Fruit fly (Drosophila melanogaster) whole organism, embryonic: Measurements from ENCODE around the gene CG43401.
A peak's percentile ranks its signal among the peaks of the same experiment; 100 is the strongest.

Experiments
- CG11085 ChIP-seq: fragments of 200-800 bp; sonication (Bioruptor generic); IDR thresholded peaks from 2 replicates; pipeline ENCODE4 v1.3.6; 2022; ENCODE audit warnings: missing biosample characterization, missing genetic modification characterization
- CG11093 ChIP-seq: fragments of 200-800 bp; sonication (Bioruptor generic); IDR thresholded peaks from 3 replicates; pipeline ENCODE4 v1.3.6; 2022; ENCODE audit warnings: missing biosample characterization, missing genetic modification characterization
- CG11398 ChIP-seq: fragments of 200-800 bp; sonication (Bioruptor generic); optimal IDR thresholded peaks from 2 replicates; lab custom pipeline; 2016; ENCODE audit warnings: missing biosample characterization, missing genetic modification characterization
- CG11504 ChIP-seq: fragments of 200-800 bp; sonication (Bioruptor generic); optimal IDR thresholded peaks from 3 replicates; lab custom pipeline; 2019; ENCODE audit warnings: missing biosample characterization, mild to moderate bottlenecking, missing genetic modification characterization, moderate library complexity
- CG12071 ChIP-seq: fragments of 200-800 bp; sonication (Bioruptor generic); optimal IDR thresholded peaks from 3 replicates; lab custom pipeline; 2018; ENCODE audit warnings: missing biosample characterization, mild to moderate bottlenecking, missing genetic modification characterization
- CG12104 ChIP-seq: fragments of 200-800 bp; sonication (Bioruptor generic); optimal IDR thresholded peaks from 3 replicates; lab custom pipeline; 2016; ENCODE audit warnings: missing biosample characterization, missing genetic modification characterization
- CG12299 ChIP-seq: fragments of 200-800 bp; sonication (Bioruptor generic); optimal IDR thresholded peaks from 2 replicates; lab custom pipeline; 2018; ENCODE audit warnings: missing biosample characterization, mild to moderate bottlenecking, missing genetic modification characterization
- CG1233 ChIP-seq: fragments of 200-800 bp; sonication (Bioruptor generic); optimal IDR thresholded peaks from 4 replicates; lab custom pipeline; 2018; ENCODE audit warnings: missing biosample characterization, mild to moderate bottlenecking, missing genetic modification characterization
- CG13123 ChIP-seq: fragments of 200-800 bp; sonication (Bioruptor generic); optimal IDR thresholded peaks from 2 replicates; lab custom pipeline; 2016; ENCODE audit warnings: missing biosample characterization, missing genetic modification characterization
- CG14441 ChIP-seq: fragments of 200-800 bp; sonication (Bioruptor generic); IDR thresholded peaks from 2 replicates; pipeline ENCODE4 v1.3.6; 2022; ENCODE audit warnings: missing biosample characterization, missing genetic modification characterization
- CG2120 ChIP-seq: fragments of 200-800 bp; sonication (Bioruptor generic); optimal IDR thresholded peaks from 3 replicates; lab custom pipeline; 2016; ENCODE audit warnings: missing biosample characterization, missing genetic modification characterization
- CG2889 ChIP-seq: fragments of 200-800 bp; sonication (Bioruptor generic); IDR thresholded peaks from 3 replicates; pipeline ENCODE4 v1.3.6; 2022; ENCODE audit warnings: missing biosample characterization, missing genetic modification characterization
- CG3065 ChIP-seq: fragments of 200-800 bp; sonication (Bioruptor generic); optimal IDR thresholded peaks from 2 replicates; lab custom pipeline; 2016; ENCODE audit warnings: missing biosample characterization, missing genetic modification characterization
- CG31441 ChIP-seq: fragments of 200-800 bp; sonication (Bioruptor generic); IDR thresholded peaks from 2 replicates; pipeline ENCODE4 v1.3.6; 2022; ENCODE audit warnings: missing biosample characterization, missing genetic modification characterization
- CG32772 ChIP-seq: fragments of 200-800 bp; sonication (Bioruptor generic); IDR thresholded peaks from 2 replicates; pipeline ENCODE4 v1.3.6; 2022; ENCODE audit warnings: missing biosample characterization, missing genetic modification characterization
- CG3995 ChIP-seq: fragments of 200-800 bp; sonication (Bioruptor generic); optimal IDR thresholded peaks from 3 replicates; lab custom pipeline; 2016; ENCODE audit warnings: missing biosample characterization, missing genetic modification characterization
- CG4730 ChIP-seq: fragments of 200-800 bp; sonication (Bioruptor generic); IDR thresholded peaks from 2 replicates; pipeline ENCODE4 v1.3.6; 2022; ENCODE audit warnings: missing biosample characterization, missing genetic modification characterization
- CG6683 ChIP-seq: fragments of 200-800 bp; sonication (Bioruptor generic); optimal IDR thresholded peaks from 2 replicates; lab custom pipeline; 2017; ENCODE audit warnings: missing biosample characterization, mild to moderate bottlenecking, missing genetic modification characterization, missing genetic modification reagents
- CG7357 ChIP-seq: fragments of 200-800 bp; sonication (Bioruptor generic); IDR thresholded peaks from 3 replicates; pipeline ENCODE4 v1.3.6; 2022; ENCODE audit warnings: missing biosample characterization, missing genetic modification characterization
- CG7745 ChIP-seq: fragments of 200-800 bp; sonication (Bioruptor generic); optimal IDR thresholded peaks from 2 replicates; lab custom pipeline; 2018; ENCODE audit warnings: missing biosample characterization, mild to moderate bottlenecking, missing genetic modification characterization, moderate library complexity
- CG7987 ChIP-seq: fragments of 200-800 bp; sonication (Bioruptor generic); optimal IDR thresholded peaks from 2 replicates; lab custom pipeline; 2018; ENCODE audit warnings: missing biosample characterization, mild to moderate bottlenecking, missing genetic modification characterization, moderate library complexity
- CG8359 ChIP-seq: fragments of 200-800 bp; sonication (Bioruptor generic); optimal IDR thresholded peaks from 2 replicates; lab custom pipeline; 2017; ENCODE audit warnings: missing biosample characterization, mild to moderate bottlenecking, missing genetic modification characterization, borderline replicate concordance
- CG8944 ChIP-seq: fragments of 200-800 bp; sonication (Bioruptor generic); optimal IDR thresholded peaks from 3 replicates; lab custom pipeline; 2016; ENCODE audit warnings: missing biosample characterization, missing genetic modification characterization
- Dip3 ChIP-seq: fragments of 200-800 bp; sonication (Bioruptor generic); optimal IDR thresholded peaks from 3 replicates; lab custom pipeline; 2016; ENCODE audit warnings: missing biosample characterization, missing genetic modification characterization
- Fer1 ChIP-seq: fragments of 200-800 bp; sonication (Bioruptor generic); optimal IDR thresholded peaks from 2 replicates; lab custom pipeline; 2017; ENCODE audit warnings: missing biosample characterization, mild to moderate bottlenecking, missing genetic modification characterization
- GATAe ChIP-seq: fragments of 200-800 bp; sonication (Bioruptor generic); conservative IDR thresholded peaks from 2 replicates; pipeline ENCODE4 v1.3.6; 2022; ENCODE audit warnings: missing biosample characterization, missing genetic modification characterization
- Gug ChIP-seq: fragments of 200-800 bp; sonication (Bioruptor generic); IDR thresholded peaks from 4 replicates; pipeline ENCODE4 v1.3.6; 2022; ENCODE audit warnings: missing biosample characterization, missing genetic modification characterization
- Mes4 ChIP-seq: fragments of 200-800 bp; sonication (Bioruptor generic); optimal IDR thresholded peaks from 2 replicates; lab custom pipeline; 2016; ENCODE audit warnings: missing biosample characterization, missing genetic modification characterization
- Opbp ChIP-seq: fragments of 200-800 bp; sonication (Bioruptor generic); IDR thresholded peaks from 3 replicates; pipeline ENCODE4 v1.3.6; 2022; ENCODE audit warnings: missing biosample characterization, missing genetic modification characterization; ENCODE audit not compliant: partially characterized antibody
- Sry-δ ChIP-seq: fragments of 200-800 bp; sonication (Bioruptor generic); optimal IDR thresholded peaks from 2 replicates; lab custom pipeline; 2016; ENCODE audit warnings: missing biosample characterization, missing genetic modification characterization
- Stat92E ChIP-seq, 3 experiments: fragments of >200 bp in 2 of 3; fragments of 200-800 bp in 1 of 3; sonication (Bioruptor generic) in 1 of 3; optimal IDR thresholded peaks; 2 replicates each; lab custom pipeline; 2017 to 2019; ENCODE audit warnings: missing biosample characterization in 3 of 3, missing genetic modification characterization in 3 of 3, mild to moderate bottlenecking in 1 of 3, moderate library complexity in 1 of 3
- al ChIP-seq: fragments of 200-800 bp; sonication (Bioruptor generic); IDR thresholded peaks from 2 replicates; pipeline ENCODE4 v1.3.6; 2022; ENCODE audit warnings: missing biosample characterization, missing genetic modification characterization
- az2 ChIP-seq: fragments of 200-800 bp; sonication (Bioruptor generic); optimal IDR thresholded peaks from 3 replicates; lab custom pipeline; 2016; ENCODE audit warnings: missing biosample characterization, missing genetic modification characterization
- esg ChIP-seq: fragments of 200-800 bp; sonication (Bioruptor generic); conservative IDR thresholded peaks from 2 replicates; pipeline ENCODE4 v1.3.6; 2022; ENCODE audit warnings: missing biosample characterization, missing genetic modification characterization
- ewg ChIP-seq: fragments of 200-800 bp; sonication (Bioruptor generic); optimal IDR thresholded peaks from 3 replicates; lab custom pipeline; 2017; ENCODE audit warnings: mild to moderate bottlenecking, missing biosample characterization, missing genetic modification reagents, missing genetic modification characterization
- exex ChIP-seq: fragments of 200-800 bp; sonication (Bioruptor generic); optimal IDR thresholded peaks from 4 replicates; lab custom pipeline; 2018; ENCODE audit warnings: missing biosample characterization, mild to moderate bottlenecking, missing genetic modification characterization, moderate library complexity
- gfzf ChIP-seq: fragments of 200-800 bp; sonication (Bioruptor generic); optimal IDR thresholded peaks from 2 replicates; lab custom pipeline; 2016; ENCODE audit warnings: missing biosample characterization, mild to moderate bottlenecking, missing genetic modification characterization, moderate library complexity
- inv ChIP-seq: fragments of 200-800 bp; sonication (Bioruptor generic); IDR thresholded peaks from 2 replicates; pipeline ENCODE4 v1.3.6; 2022; ENCODE audit warnings: missing biosample characterization, missing genetic modification characterization; ENCODE audit not compliant: partially characterized antibody
- lab ChIP-seq: fragments of 200-800 bp; sonication (Bioruptor generic); optimal IDR thresholded peaks from 3 replicates; lab custom pipeline; 2017; ENCODE audit warnings: missing biosample characterization, missing genetic modification characterization, mild to moderate bottlenecking, moderate library complexity, missing genetic modification reagents
- luna ChIP-seq: fragments of 200-800 bp; sonication (Bioruptor generic); optimal IDR thresholded peaks from 2 replicates; lab custom pipeline; 2016; ENCODE audit warnings: missing biosample characterization, missing genetic modification characterization
- oc ChIP-seq: fragments of 200-800 bp; sonication (Bioruptor generic); optimal IDR thresholded peaks from 2 replicates; lab custom pipeline; 2018; ENCODE audit warnings: missing biosample characterization, mild to moderate bottlenecking, missing genetic modification characterization, moderate library complexity
- pnt ChIP-seq: fragments of 200-800 bp; sonication (Bioruptor generic); optimal IDR thresholded peaks from 3 replicates; lab custom pipeline; 2016; ENCODE audit warnings: missing biosample characterization, missing genetic modification characterization
- pum ChIP-seq: fragments of 200-800 bp; sonication (Bioruptor generic); optimal IDR thresholded peaks from 2 replicates; lab custom pipeline; 2016; ENCODE audit warnings: missing biosample characterization, missing genetic modification characterization
- row ChIP-seq: fragments of 200-800 bp; sonication (Bioruptor generic); IDR thresholded peaks from 3 replicates; pipeline ENCODE4 v1.3.6; 2022; ENCODE audit warnings: missing biosample characterization, missing genetic modification characterization
- sim ChIP-seq: fragments of 200-800 bp; sonication (Bioruptor generic); IDR thresholded peaks from 2 replicates; pipeline ENCODE4 v1.3.6; 2022; ENCODE audit warnings: missing biosample characterization, missing genetic modification characterization
- sna ChIP-seq: fragments of 200-800 bp; sonication (Bioruptor generic); IDR thresholded peaks from 2 replicates; pipeline ENCODE4 v1.3.6; 2022; ENCODE audit warnings: missing biosample characterization, missing genetic modification characterization; ENCODE audit not compliant: partially characterized antibody
- so ChIP-seq: fragments of 200-800 bp; sonication (Bioruptor generic); IDR thresholded peaks from 3 replicates; pipeline ENCODE4 v1.3.6; 2022; ENCODE audit warnings: missing biosample characterization, missing genetic modification characterization
- sr ChIP-seq: fragments of 200-800 bp; sonication (Bioruptor generic); IDR thresholded peaks from 3 replicates; pipeline ENCODE4 v1.3.6; 2022; ENCODE audit warnings: missing biosample characterization, missing genetic modification characterization
- stc ChIP-seq: fragments of 200-800 bp; sonication (Bioruptor generic); IDR thresholded peaks from 2 replicates; pipeline ENCODE4 v1.3.6; 2022; ENCODE audit warnings: missing biosample characterization, missing genetic modification characterization
- trh ChIP-seq: fragments of 200-800 bp; sonication (Bioruptor generic); optimal IDR thresholded peaks from 2 replicates; lab custom pipeline; 2016; ENCODE audit warnings: missing biosample characterization, missing genetic modification characterization
- zen2 ChIP-seq: fragments of 200-800 bp; sonication (Bioruptor generic); IDR thresholded peaks from 3 replicates; pipeline ENCODE4 v1.3.6; 2022; ENCODE audit warnings: missing biosample characterization, missing genetic modification characterization; ENCODE audit not compliant: partially characterized antibody

The CG43401 gene

dm6 chr2L:1473427-1473826 lies 45.2 kb downstream of the CG43401 start (continued):
- TF ChIP-seq esg (GFP tag; lab: Robert Waterston, UW) (peak; percentile 37; the same call in 1 of the 2 replicates), CG11398 (GFP tag; lab: Kevin White, UChicago) (no peak), inv (GFP tag; lab: Robert Waterston, UW) (no peak), CG2120 (GFP tag; lab: Kevin White, UChicago) (peak; percentile 7), CG7987 (GFP tag; lab: Kevin White, UChicago) (no peak), CG7745 (no peak), so (GFP tag; lab: Robert Waterston, UW) (peak; percentile 20; the same call in 1 of the 3 replicates), sr (GFP tag; lab: Robert Waterston, UW) (no peak), CG31441 (GFP tag; lab: Robert Waterston, UW) (no peak), Sry-δ (GFP tag; lab: Kevin White, UChicago) (no peak), CG32772 (peak; percentile 68), CG14441 (GFP tag; lab: Robert Waterston, UW) (0 out of 2 replicates have a peak, but pooled peaks have one; percentile 36), exex (no peak), sim (GFP tag; lab: Robert Waterston, UW) (0 out of 2 replicates have a peak, but pooled peaks have one; percentile 18), CG2889 (GFP tag; lab: Robert Waterston, UW) (no peak), al (GFP tag; lab: Robert Waterston, UW) (no peak), CG13123 (GFP tag; lab: Kevin White, UChicago) (no peak), lab (peak; percentile 43), CG3065 (GFP tag; lab: Kevin White, UChicago) (no peak), gfzf (GFP tag; lab: Kevin White, UChicago) (no peak), pnt (GFP tag; lab: Kevin White, UChicago) (peak; percentile 35), Mes4 (GFP tag; lab: Kevin White, UChicago) (no peak), stc (GFP tag; lab: Robert Waterston, UW) (no peak), CG12299 (tag; lab: Kevin White, UChicago) (no peak), row (GFP tag; lab: Robert Waterston, UW) (peak; percentile 85), CG11093 (GFP tag; lab: Robert Waterston, UW) (0 out of 3 replicates have a peak, but pooled peaks have one; percentile 48), CG7357 (GFP tag; lab: Robert Waterston, UW) (peak; percentile 41; the same call in 1 of the 3 replicates), zen2 (GFP tag; lab: Robert Waterston, UW) (no peak), CG12071 (GFP tag; lab: Kevin White, UChicago) (no peak), CG12104 (no peak), CG11085 (GFP tag; lab: Robert Waterston, UW) (0 out of 2 replicates have a peak, but pooled peaks have one; percentile 13), pum (GFP tag; lab: Kevin White, UChicago) (peak; percentile 29), Dip3 (GFP tag; lab: Kevin White, UChicago) (no peak), Stat92E (GFP tag; optimal IDR thresholded peaks at IDR 0.05; lab: Kevin White, UChicago) (no peak), sna (GFP tag; lab: Robert Waterston, UW) (no peak), CG6683 (GFP tag; lab: Kevin White, UChicago) (no peak), oc (tag; lab: Kevin White, UChicago) (no peak), Fer1 (GFP tag; lab: Kevin White, UChicago) (no peak), CG11504 (tag; lab: Kevin White, UChicago) (peak; percentile 56), CG8359 (no peak), luna (GFP tag; lab: Kevin White, UChicago) (no peak), CG3995 (no peak), CG1233 (no peak), Gug (GFP tag; lab: Robert Waterston, UW) (peak; percentile 54; the same call in 2 of the 4 replicates), CG8944 (GFP tag; lab: Kevin White, UChicago) (peak; percentile 8), ewg (no peak), az2 (GFP tag; lab: Kevin White, UChicago) (peak; percentile 13), GATAe (GFP tag; lab: Robert Waterston, UW) (no peak), trh (GFP tag; lab: Kevin White, UChicago) (no peak), CG4730 (GFP tag; lab: Robert Waterston, UW) (peak; percentile 51), Opbp (GFP tag; lab: Robert Waterston, UW) (no peak)
